Worm (Caenorhabditis elegans): ENCODE results near the gene pqn-35.

The pqn-35 gene

ce11 chrII:4604149-4604548 is 8.6 kb upstream of the pqn-35 start:
- TF ChIP-seq xnd-1 (tag; optimal IDR thresholded peaks at IDR 0.05) (no peak), nhr-80 (tag; optimal IDR thresholded peaks at IDR 0.05) (peak; percentile 69), Y67H2A.10 (GFP tag; conservative IDR thresholded peaks at IDR 0.05) (no peak), tbx-9 (tag; optimal IDR thresholded peaks at IDR 0.05; ENCODE audit: borderline replicate concordance) (no peak), Y53F4B.3 (GFP tag; IDR thresholded peaks at IDR 0.05) (no peak), lin-35 (GFP tag; optimal IDR thresholded peaks at IDR 0.05) (no peak), C17E4.6 (GFP tag; IDR thresholded peaks at IDR 0.05) (no peak), Y56A3A.18 (GFP tag; IDR thresholded peaks at IDR 0.05) (no peak), F57C9.4 (tag; optimal IDR thresholded peaks at IDR 0.05) (no peak), hlh-26 (GFP tag; conservative IDR thresholded peaks at IDR 0.05) (no peak), bed-1 (GFP tag; IDR thresholded peaks at IDR 0.05) (no peak), nfyb-1 (GFP tag; IDR thresholded peaks at IDR 0.05) (no peak), unc-62 (GFP tag; optimal IDR thresholded peaks at IDR 0.05) (peak; percentile 57), lin-54 (GFP tag; optimal IDR thresholded peaks at IDR 0.05) (no peak), let-607 (tag; optimal IDR thresholded peaks at IDR 0.05) (peak in 1 of 2 experiments; percentile 21), nhr-90 (tag; optimal IDR thresholded peaks at IDR 0.05) (no peak)

ce11 chrII:4604680-4605079 is 8.1 kb upstream of the pqn-35 start:
- TF ChIP-seq F33H1.4 (GFP tag; IDR thresholded peaks at IDR 0.05) = peak; percentile 73
- peak; percentile 67 for TF ChIP-seq B0019.2 (GFP tag; conservative IDR thresholded peaks at IDR 0.05)
- peak; percentile 42; the same call in 1 of the 2 replicates for TF ChIP-seq hsf-1 (GFP tag; IDR thresholded peaks at IDR 0.05)
- peak; percentile 42 for TF ChIP-seq dpl-1 (GFP tag; optimal IDR thresholded peaks at IDR 0.05)
- TF ChIP-seq Y53G8AR.9 (GFP tag; conservative IDR thresholded peaks at IDR 0.05) = no peak
- TF ChIP-seq hmg-1.2 (GFP tag; IDR thresholded peaks at IDR 0.05) = peak; percentile 21; the same call in 1 of the 2 replicates
- TF ChIP-seq ceh-27 (GFP tag; optimal IDR thresholded peaks at IDR 0.05) = no peak
- TF ChIP-seq gei-17 (GFP tag; optimal IDR thresholded peaks at IDR 0.05) = no peak
- peak; percentile 33 for TF ChIP-seq tbp1 (GFP tag; optimal IDR thresholded peaks at IDR 0.05)
- TF ChIP-seq xnd-1 (tag; optimal IDR thresholded peaks at IDR 0.05) = peak; percentile 94
- peak; percentile 58; the same call in 1 of the 2 replicates for TF ChIP-seq pbrm-1 (GFP tag; IDR thresholded peaks at IDR 0.05)
- no peak for TF ChIP-seq ztf-18 (tag; optimal IDR thresholded peaks at IDR 0.05)
- peak; percentile 21 for TF ChIP-seq him-1 (tag; optimal IDR thresholded peaks at IDR 0.05)
- peak; percentile 98 for TF ChIP-seq madf-6 (GFP tag; IDR thresholded peaks at IDR 0.05)
- no peak for TF ChIP-seq snpc-3.4 (tag; optimal IDR thresholded peaks at IDR 0.05)
- TF ChIP-seq F49E8.2 (tag; optimal IDR thresholded peaks at IDR 0.05; ENCODE audit: insufficient read depth) = peak; percentile 46
- TF ChIP-seq lsl-1 (GFP tag; optimal IDR thresholded peaks at IDR 0.05) = peak; percentile 99
- TF ChIP-seq athp-1 (tag; optimal IDR thresholded peaks at IDR 0.05) = peak; percentile 74
- TF ChIP-seq ceh-58 (GFP tag; IDR thresholded peaks at IDR 0.05) = no peak
- peak; percentile 42 for TF ChIP-seq efl-1 (GFP tag; optimal IDR thresholded peaks at IDR 0.05)
- TF ChIP-seq T26A5.8 (tag; optimal IDR thresholded peaks at IDR 0.05) = no peak
- no peak for TF ChIP-seq F55B11.4 (tag; optimal IDR thresholded peaks at IDR 0.05; ENCODE audit: borderline replicate concordance, insufficient read depth)
- no peak for TF ChIP-seq K11D2.4 (GFP tag; IDR thresholded peaks at IDR 0.05)
- TF ChIP-seq madf-8 (GFP tag; conservative IDR thresholded peaks at IDR 0.05) = peak; percentile 98
- peak; percentile 35; the same call in 1 of the 2 replicates for TF ChIP-seq rcor-1 (GFP tag; IDR thresholded peaks at IDR 0.05)
- no peak for TF ChIP-seq nhr-80 (tag; optimal IDR thresholded peaks at IDR 0.05)
- TF ChIP-seq dox-1 (GFP tag; IDR thresholded peaks at IDR 0.05) = peak; percentile 42; the same call in 1 of the 2 replicates
- peak; percentile 80 for TF ChIP-seq D2030.7 (GFP tag; IDR thresholded peaks at IDR 0.05)
- TF ChIP-seq ceh-91 (GFP tag; IDR thresholded peaks at IDR 0.05) = peak; percentile 83

All from whole organism, young adult.